Worm (Caenorhabditis elegans): Measurements from ENCODE around the gene B0222.1.

B0222.1 gene

ce11 chrV:9126316-9126715 is 7.7 kb upstream of the B0222.1 start, which contains the start of gene F21C10.4:
Gene F21C10.4 (plus strand): TSS chrV:9126616.
- no peak for TF ChIP-seq elt-2 (tag; optimal IDR thresholded peaks at IDR 0.05)
- no peak for TF ChIP-seq dpl-1 (GFP tag; optimal IDR thresholded peaks at IDR 0.05)
- no peak for TF ChIP-seq snu-23 (GFP tag; optimal IDR thresholded peaks at IDR 0.05)
- TF ChIP-seq efl-1 (optimal IDR thresholded peaks at IDR 0.05), result no peak
- TF ChIP-seq efl-1 (GFP tag; optimal IDR thresholded peaks at IDR 0.05 in 1 of 2), result peak in 1 of 2 experiments; percentile 35
- TF ChIP-seq lin-15B (tag; optimal IDR thresholded peaks at IDR 0.05), result no peak

- no peak for TF ChIP-seq sptf-1 (tag; optimal IDR thresholded peaks at IDR 0.05)
- no peak for TF ChIP-seq ztf-4 (tag; optimal IDR thresholded peaks at IDR 0.05)
- no peak for TF ChIP-seq isw-1 (GFP tag; IDR thresholded peaks at IDR 0.05)
- TF ChIP-seq C34B4.2 (tag; optimal IDR thresholded peaks at IDR 0.05), result no peak
- TF ChIP-seq sox-4 (tag; optimal IDR thresholded peaks at IDR 0.05), result no peak
- no peak for TF ChIP-seq fkh-10 (GFP tag; optimal IDR thresholded peaks at IDR 0.05)
- TF ChIP-seq fos-1 (tag; optimal IDR thresholded peaks at IDR 0.05), result no peak
- no peak for TF ChIP-seq nhr-85 (tag)
These were observed 6.3 kb upstream of the B0222.1 start, which contains the start of gene F21C10.3 for ce11 chrV:9127773-9128172. Gene F21C10.3 (plus strand): TSS chrV:9128073.

DNA sequence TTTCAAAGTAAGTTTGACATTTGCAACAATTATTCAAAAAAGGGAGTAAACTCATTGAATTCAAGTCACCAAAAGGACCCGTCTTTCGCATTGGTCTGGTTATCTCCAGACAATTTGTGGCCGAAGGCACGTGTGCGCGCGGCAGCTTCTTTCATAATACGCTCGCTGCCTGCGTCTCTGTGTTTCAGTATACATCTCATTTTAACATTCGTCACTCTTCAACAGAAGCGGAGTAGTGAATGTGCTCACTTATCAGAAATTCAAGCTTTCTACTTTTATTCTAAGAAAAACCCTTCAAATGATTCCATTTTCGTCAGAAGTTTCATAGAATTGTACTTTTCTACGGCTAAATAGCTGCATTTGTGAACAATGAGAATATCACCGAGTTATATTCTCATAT is 5.5 kb upstream of the B0222.1 start:
- TF ChIP-seq skn-1 (tag; optimal IDR thresholded peaks at IDR 0.05) (peak; percentile 11), lir-3 (tag; optimal IDR thresholded peaks at IDR 0.05; ENCODE audit: poor library complexity) (no peak), ceh-90 (tag; optimal IDR thresholded peaks at IDR 0.05) (no peak), snpc-4 (tag; optimal IDR thresholded peaks at IDR 0.05) (peak; percentile 22), nhr-20 (tag; optimal IDR thresholded peaks at IDR 0.05) (peak; percentile 72), nhr-90 (tag; optimal IDR thresholded peaks at IDR 0.05; ENCODE audit: poor library complexity) (no peak), hlh-4 (tag; optimal IDR thresholded peaks at IDR 0.05) (peak; percentile 24), swsn-7 (tag; optimal IDR thresholded peaks at IDR 0.05) (peak; percentile 65), egl-13 (tag; optimal IDR thresholded peaks at IDR 0.05) (peak; percentile 76), egl-27 (tag; optimal IDR thresholded peaks at IDR 0.05) (no peak), nhr-77 (tag; optimal IDR thresholded peaks at IDR 0.05) (peak; percentile 50), ces-1 (GFP tag; optimal IDR thresholded peaks at IDR 0.05) (no peak), nhr-47 (tag; optimal IDR thresholded peaks at IDR 0.05) (peak; percentile 87), F16B12.6 (tag; optimal IDR thresholded peaks at IDR 0.05) (no peak), pag-3 (tag; optimal IDR thresholded peaks at IDR 0.05; ENCODE audit: borderline replicate concordance, insufficient read depth) (peak; percentile 35), rnt-1 (tag; optimal IDR thresholded peaks at IDR 0.05) (peak; percentile 55), C16A3.4 (tag; optimal IDR thresholded peaks at IDR 0.05) (no peak), ama-1 (optimal IDR thresholded peaks at IDR 0.05) (no peak), lin-39 (tag; optimal IDR thresholded peaks at IDR 0.05) (no peak), nhr-11 (tag; optimal IDR thresholded peaks at IDR 0.05) (peak; percentile 78), mep-1 (tag; optimal IDR thresholded peaks at IDR 0.05) (peak; percentile 42), mdl-1 (tag; optimal IDR thresholded peaks at IDR 0.05) (peak in 1 of 2 experiments; percentile 35), zip-4 (GFP tag; optimal IDR thresholded peaks at IDR 0.05) (no peak), unc-30 (tag; optimal IDR thresholded peaks at IDR 0.05) (no peak), isw-1 (GFP tag; IDR thresholded peaks at IDR 0.05) (peak; percentile 25; the same call in 1 of the 2 replicates), xbp-1 (tag; optimal IDR thresholded peaks at IDR 0.05) (peak; percentile 64), mef-2 (tag; optimal IDR thresholded peaks at IDR 0.05) (peak; percentile 87), ceh-63 (GFP tag; optimal IDR thresholded peaks at IDR 0.05) (no peak), pqm-1 (tag; optimal IDR thresholded peaks at IDR 0.05) (no peak), aly-2 (tag; optimal IDR thresholded peaks at IDR 0.05) (no peak), unc-130 (tag; optimal IDR thresholded peaks at IDR 0.05) (no peak), ceh-88 (GFP tag; IDR thresholded peaks at IDR 0.05) (no peak), lin-35 (GFP tag; optimal IDR thresholded peaks at IDR 0.05) (peak in 1 of 2 experiments; percentile 42), unc-86 (tag; optimal IDR thresholded peaks at IDR 0.05) (peak; percentile 91), nhr-19 (GFP tag; conservative IDR thresholded peaks at IDR 0.05) (peak; percentile 22; the same call in 1 of the 2 replicates), sptf-1 (tag; optimal IDR thresholded peaks at IDR 0.05) (no peak), hpl-2 (GFP tag; optimal IDR thresholded peaks at IDR 0.05) (no peak), zag-1 (tag; optimal IDR thresholded peaks at IDR 0.05) (no peak), fos-1 (tag; optimal IDR thresholded peaks at IDR 0.05) (peak; percentile 52), elt-3 (tag; optimal IDR thresholded peaks at IDR 0.05) (no peak)
